Worm (Caenorhabditis elegans) whole organism, L2 larva: ENCODE results near the gene ttr-7.

ENCODE experiments used
- ZK546.5 ChIP-seq: sonication (generic microtip); optimal IDR thresholded peaks from 2 replicates; lab custom pipeline; 2017; ENCODE audit warnings: missing biosample characterization, missing genetic modification characterization
- aly-2 ChIP-seq: fragments of 150-350 bp; optimal IDR thresholded peaks from 2 replicates; lab custom pipeline; 2014; ENCODE audit warnings: missing biosample characterization, missing genetic modification characterization
- ama-1 ChIP-seq: fragments of 150-350 bp; optimal IDR thresholded peaks from 2 replicates; lab custom pipeline; 2018; ENCODE audit warnings: inconsistent platforms
- blmp-1 ChIP-seq: sonication (generic microtip); optimal IDR thresholded peaks from 2 replicates; lab custom pipeline; 2017; ENCODE audit warnings: missing genetic modification characterization, mild to moderate bottlenecking, missing compliant biosample characterization, antibody characterized with exemption, moderate library complexity; ENCODE audit not compliant: insufficient read depth
- egl-27 ChIP-seq: sonication (generic microtip); optimal IDR thresholded peaks from 3 replicates; lab custom pipeline; 2017; ENCODE audit warnings: missing biosample characterization, missing genetic modification reagents, missing genetic modification characterization
- lin-13 ChIP-seq: fragments of 150-350 bp; optimal IDR thresholded peaks from 2 replicates; lab custom pipeline; 2014; ENCODE audit warnings: missing biosample characterization, missing genetic modification reagents, missing genetic modification characterization
- lsy-2 ChIP-seq, 2 experiments: fragments of 150-350 bp in 1 of 2; sonication (generic microtip) in 1 of 2; optimal IDR thresholded peaks; 2 replicates each; lab custom pipeline; 2014 to 2017; ENCODE audit warnings: missing biosample characterization in 2 of 2, missing genetic modification characterization in 2 of 2
- mab-5 ChIP-seq: fragments of 150-350 bp; optimal IDR thresholded peaks from 2 replicates; lab custom pipeline; 2014; ENCODE audit warnings: missing biosample characterization, missing genetic modification characterization
- mdl-1 ChIP-seq, 2 experiments: fragments of 150-350 bp in 1 of 2; sonication (generic microtip) in 1 of 2; optimal IDR thresholded peaks; 2 replicates each; lab custom pipeline; 2017; ENCODE audit warnings: missing biosample characterization in 2 of 2, missing genetic modification characterization in 2 of 2
- nhr-11 ChIP-seq: fragments of 150-350 bp; optimal IDR thresholded peaks from 2 replicates; lab custom pipeline; 2014; ENCODE audit warnings: missing biosample characterization, missing genetic modification characterization
- nhr-12 ChIP-seq: fragments of 150-350 bp; optimal IDR thresholded peaks from 2 replicates; lab custom pipeline; 2014; ENCODE audit warnings: missing biosample characterization, missing genetic modification characterization
- nhr-237 ChIP-seq: fragments of 150-350 bp; optimal IDR thresholded peaks from 2 replicates; lab custom pipeline; 2014; ENCODE audit warnings: missing biosample characterization, missing genetic modification characterization
- zag-1 ChIP-seq: fragments of 150-350 bp; optimal IDR thresholded peaks from 2 replicates; lab custom pipeline; 2014; ENCODE audit warnings: missing biosample characterization, missing genetic modification characterization
- ztf-4 ChIP-seq: fragments of 150-350 bp; optimal IDR thresholded peaks from 2 replicates; lab custom pipeline; 2014; ENCODE audit warnings: missing biosample characterization, missing genetic modification characterization

DNA sequence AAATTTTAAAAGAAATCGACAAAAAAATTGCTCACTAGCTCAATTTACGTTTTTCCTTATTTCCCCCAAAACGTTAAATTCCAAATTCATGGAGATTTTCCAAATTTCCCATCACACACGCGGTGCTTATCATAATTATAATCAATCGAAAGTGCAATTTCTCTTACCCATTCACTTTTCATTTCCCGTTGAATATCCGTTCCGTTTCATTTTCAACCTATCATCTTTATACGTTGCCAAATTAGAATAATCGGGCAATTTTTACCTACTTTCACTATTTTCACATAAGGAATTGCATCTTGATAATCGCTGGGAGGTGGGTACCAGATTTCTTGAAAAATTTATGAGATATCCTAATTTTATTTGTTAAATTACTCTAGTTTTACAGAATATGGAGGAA lies 37.0 kb upstream of the ttr-7 start:
- TF ChIP-seq zag-1 = no peak
- no peak for TF ChIP-seq nhr-12
- no peak for TF ChIP-seq nhr-237 (tag; lab: Kevin White, UChicago)
- TF ChIP-seq ama-1 (lab: Kevin White, UChicago) = no peak
- no peak for TF ChIP-seq lsy-2 (tag; optimal IDR thresholded peaks at IDR 0.05; lab: Kevin White, UChicago)
- TF ChIP-seq blmp-1 (tag; lab: Kevin White, UChicago) = peak; percentile 74
- TF ChIP-seq aly-2 (tag; lab: Kevin White, UChicago) = no peak
- TF ChIP-seq nhr-11 (tag; lab: Kevin White, UChicago) = no peak
- no peak for TF ChIP-seq ztf-4 (tag; lab: Kevin White, UChicago)
- no peak for TF ChIP-seq egl-27 (tag; lab: Kevin White, UChicago)
- no peak for TF ChIP-seq ZK546.5 (tag; lab: Kevin White, UChicago)
- TF ChIP-seq mdl-1 (tag; optimal IDR thresholded peaks at IDR 0.05; lab: Kevin White, UChicago) = no peak
- TF ChIP-seq lin-13 (GFP tag; lab: Kevin White, UChicago) = no peak
- no peak for TF ChIP-seq mab-5 (tag; lab: Kevin White, UChicago)
